Fruit fly (Drosophila melanogaster) whole organism, embryonic: ENCODE results near the gene CG3626.
A peak's percentile ranks its signal among the peaks of the same experiment; 100 is the strongest.

Source experiments
- BEAF-32 ChIP-seq: fragments of 200-800 bp; sonication (Bioruptor generic); optimal IDR thresholded peaks from 3 replicates; lab custom pipeline; 2017; ENCODE audit warnings: missing biosample characterization, missing genetic modification characterization, mild to moderate bottlenecking, moderate library complexity, missing genetic modification reagents
- Blimp-1 ChIP-seq: fragments of 200-800 bp; sonication (Bioruptor generic); optimal IDR thresholded peaks from 3 replicates; lab custom pipeline; 2018; ENCODE audit warnings: missing biosample characterization, missing genetic modification characterization, mild to moderate bottlenecking, moderate library complexity, missing genetic modification reagents
- CG1024 ChIP-seq: fragments of 200-800 bp; sonication (Bioruptor generic); IDR thresholded peaks from 2 replicates; pipeline ENCODE4 v1.3.6; 2022; ENCODE audit warnings: missing biosample characterization, missing genetic modification characterization
- CG10366 ChIP-seq: fragments of 200-800 bp; sonication (Bioruptor generic); IDR thresholded peaks from 2 replicates; pipeline ENCODE4 v1.3.6; 2022; ENCODE audit warnings: missing biosample characterization, missing genetic modification characterization
- CG10654 ChIP-seq: fragments of 200-800 bp; sonication (Bioruptor generic); optimal IDR thresholded peaks from 2 replicates; lab custom pipeline; 2016; ENCODE audit warnings: missing biosample characterization, missing genetic modification characterization
- CG11456 ChIP-seq: fragments of 200-800 bp; sonication (Bioruptor generic); IDR thresholded peaks from 3 replicates; pipeline ENCODE4 v1.3.6; 2022; ENCODE audit warnings: missing biosample characterization, missing genetic modification characterization
- CG11696 ChIP-seq: fragments of 200-800 bp; sonication (Bioruptor generic); IDR thresholded peaks from 2 replicates; pipeline ENCODE4 v1.3.6; 2022; ENCODE audit warnings: missing biosample characterization, missing genetic modification characterization
- CG12391 ChIP-seq: fragments of 200-800 bp; sonication (Bioruptor generic); optimal IDR thresholded peaks from 3 replicates; lab custom pipeline; 2018; ENCODE audit warnings: missing biosample characterization, mild to moderate bottlenecking, missing genetic modification characterization, moderate library complexity
- CG13296 ChIP-seq: fragments of 200-800 bp; sonication (Bioruptor generic); optimal IDR thresholded peaks from 3 replicates; lab custom pipeline; 2018; ENCODE audit warnings: missing biosample characterization, mild to moderate bottlenecking, missing genetic modification characterization
- CG14860 ChIP-seq: fragments of 200-800 bp; sonication (Bioruptor generic); IDR thresholded peaks from 3 replicates; pipeline ENCODE4 v1.3.6; 2022; ENCODE audit warnings: missing biosample characterization, missing genetic modification characterization; ENCODE audit not compliant: partially characterized antibody
- CG14965 ChIP-seq: fragments of 200-800 bp; sonication (Bioruptor generic); optimal IDR thresholded peaks from 2 replicates; lab custom pipeline; 2016; ENCODE audit warnings: missing biosample characterization, missing genetic modification characterization, borderline replicate concordance
- CG15269 ChIP-seq: fragments of 200-800 bp; sonication (Bioruptor generic); optimal IDR thresholded peaks from 2 replicates; lab custom pipeline; 2018; ENCODE audit warnings: missing biosample characterization, mild to moderate bottlenecking, missing genetic modification characterization, moderate library complexity
- CG17186 ChIP-seq: fragments of 200-800 bp; sonication (Bioruptor generic); optimal IDR thresholded peaks from 3 replicates; lab custom pipeline; 2017; ENCODE audit warnings: missing biosample characterization, missing genetic modification reagents, missing genetic modification characterization
- CG1792 ChIP-seq: fragments of 200-800 bp; sonication (Bioruptor generic); optimal IDR thresholded peaks from 2 replicates; lab custom pipeline; 2016; ENCODE audit warnings: missing biosample characterization, missing genetic modification characterization
- CG18599 ChIP-seq: fragments of 200-800 bp; sonication (Bioruptor generic); optimal IDR thresholded peaks from 3 replicates; lab custom pipeline; 2017; ENCODE audit warnings: missing biosample characterization, missing genetic modification characterization, mild to moderate bottlenecking, moderate library complexity, missing genetic modification reagents
- CG2202 ChIP-seq: fragments of 200-800 bp; sonication (Bioruptor generic); optimal IDR thresholded peaks from 2 replicates; lab custom pipeline; 2018; ENCODE audit warnings: missing biosample characterization, mild to moderate bottlenecking, missing genetic modification characterization
- CG32767 ChIP-seq: fragments of 200-800 bp; sonication (Bioruptor generic); IDR thresholded peaks from 2 replicates; pipeline ENCODE4 v1.3.6; 2022; ENCODE audit warnings: missing biosample characterization, missing genetic modification characterization
- CG32772 ChIP-seq: fragments of 200-800 bp; sonication (Bioruptor generic); IDR thresholded peaks from 2 replicates; pipeline ENCODE4 v1.3.6; 2022; ENCODE audit warnings: missing biosample characterization, missing genetic modification characterization
- CG34376 ChIP-seq: fragments of 200-800 bp; sonication (Bioruptor generic); optimal IDR thresholded peaks from 2 replicates; lab custom pipeline; 2018; ENCODE audit warnings: missing biosample characterization, mild to moderate bottlenecking, missing genetic modification characterization
- CG3995 ChIP-seq: fragments of 200-800 bp; sonication (Bioruptor generic); optimal IDR thresholded peaks from 3 replicates; lab custom pipeline; 2016; ENCODE audit warnings: missing biosample characterization, missing genetic modification characterization
- CG6254 ChIP-seq: fragments of 200-800 bp; sonication (Bioruptor generic); optimal IDR thresholded peaks from 3 replicates; lab custom pipeline; 2017; ENCODE audit warnings: mild to moderate bottlenecking, missing biosample characterization, missing genetic modification reagents, missing genetic modification characterization
- CG6654 ChIP-seq: fragments of 200-800 bp; sonication (Bioruptor generic); optimal IDR thresholded peaks from 2 replicates; lab custom pipeline; 2017; ENCODE audit warnings: missing biosample characterization, mild to moderate bottlenecking, missing genetic modification characterization
- CG8478 ChIP-seq: fragments of >200 bp; optimal IDR thresholded peaks from 2 replicates; lab custom pipeline; 2018
- Drgx ChIP-seq: fragments of 200-800 bp; sonication (Bioruptor generic); IDR thresholded peaks from 2 replicates; pipeline ENCODE4 v1.3.6; 2022; ENCODE audit warnings: missing biosample characterization, missing genetic modification characterization
- H15 ChIP-seq: fragments of 200-800 bp; sonication (Bioruptor generic); IDR thresholded peaks from 3 replicates; pipeline ENCODE4 v1.3.6; 2022; ENCODE audit warnings: missing biosample characterization, missing genetic modification characterization
- HLH3B ChIP-seq: fragments of 200-800 bp; sonication (Bioruptor generic); IDR thresholded peaks from 2 replicates; pipeline ENCODE4 v1.3.6; 2022; ENCODE audit warnings: missing biosample characterization, missing genetic modification characterization
- Hmr ChIP-seq: fragments of 200-800 bp; sonication (Bioruptor generic); optimal IDR thresholded peaks from 3 replicates; lab custom pipeline; 2017; ENCODE audit warnings: mild to moderate bottlenecking, missing biosample characterization, missing genetic modification reagents, missing genetic modification characterization
- Pdp1 ChIP-seq, 2 experiments: fragments of 200-800 bp; sonication (Bioruptor generic); optimal IDR thresholded peaks; 3 replicates each; lab custom pipeline; 2016; ENCODE audit warnings: missing biosample characterization in 2 of 2, missing genetic modification characterization in 2 of 2, mild to moderate bottlenecking in 1 of 2, moderate library complexity in 1 of 2
- Rfx ChIP-seq: fragments of 200-800 bp; sonication (Bioruptor generic); IDR thresholded peaks from 2 replicates; pipeline ENCODE4 v1.3.6; 2022; ENCODE audit warnings: missing biosample characterization, missing genetic modification characterization
- abd-A ChIP-seq: fragments of 200-800 bp; sonication (Bioruptor generic); optimal IDR thresholded peaks from 3 replicates; lab custom pipeline; 2019; ENCODE audit warnings: missing biosample characterization, mild to moderate bottlenecking, missing genetic modification characterization, moderate library complexity
- ash1 ChIP-seq: fragments of 200-800 bp; sonication (Bioruptor generic); optimal IDR thresholded peaks from 2 replicates; lab custom pipeline; 2018; ENCODE audit warnings: missing biosample characterization, mild to moderate bottlenecking, missing genetic modification characterization
- az2 ChIP-seq: fragments of 200-800 bp; sonication (Bioruptor generic); optimal IDR thresholded peaks from 3 replicates; lab custom pipeline; 2016; ENCODE audit warnings: missing biosample characterization, missing genetic modification characterization
- btn ChIP-seq: fragments of 200-800 bp; sonication (Bioruptor generic); optimal IDR thresholded peaks from 2 replicates; lab custom pipeline; 2016; ENCODE audit warnings: missing biosample characterization, missing genetic modification characterization
- dan ChIP-seq: fragments of 200-800 bp; sonication (Bioruptor generic); IDR thresholded peaks from 2 replicates; pipeline ENCODE4 v1.3.6; 2022; ENCODE audit warnings: missing biosample characterization, missing genetic modification characterization
- fd96Cb ChIP-seq: fragments of 200-800 bp; sonication (Bioruptor generic); optimal IDR thresholded peaks from 2 replicates; lab custom pipeline; 2018; ENCODE audit warnings: missing biosample characterization, mild to moderate bottlenecking, missing genetic modification characterization, moderate library complexity
- gem ChIP-seq: fragments of 200-800 bp; sonication (Bioruptor generic); optimal IDR thresholded peaks from 2 replicates; lab custom pipeline; 2019; ENCODE audit warnings: missing biosample characterization, mild to moderate bottlenecking, missing genetic modification characterization, moderate library complexity
- gsb-n ChIP-seq: fragments of 200-800 bp; sonication (Bioruptor generic); optimal IDR thresholded peaks from 3 replicates; lab custom pipeline; 2018; ENCODE audit warnings: missing biosample characterization, mild to moderate bottlenecking, missing genetic modification characterization
- ham ChIP-seq: fragments of 200-800 bp; sonication (Bioruptor generic); IDR thresholded peaks from 2 replicates; pipeline ENCODE4 v1.3.6; 2022; ENCODE audit warnings: missing biosample characterization, missing genetic modification characterization
- hth ChIP-seq: fragments of >200 bp; optimal IDR thresholded peaks from 2 replicates; lab custom pipeline; 2017; ENCODE audit warnings: inconsistent platforms
- ind ChIP-seq: fragments of 200-800 bp; sonication (Bioruptor generic); optimal IDR thresholded peaks from 3 replicates; lab custom pipeline; 2016; ENCODE audit warnings: missing biosample characterization, missing genetic modification characterization
- insv ChIP-seq, 2 experiments: fragments of 200-800 bp; sonication (Bioruptor generic); optimal IDR thresholded peaks; 3 replicates each; lab custom pipeline; 2016 to 2018; ENCODE audit warnings: missing biosample characterization in 2 of 2, missing genetic modification characterization in 2 of 2
- lab ChIP-seq: fragments of 200-800 bp; sonication (Bioruptor generic); optimal IDR thresholded peaks from 3 replicates; lab custom pipeline; 2017; ENCODE audit warnings: missing biosample characterization, missing genetic modification characterization, mild to moderate bottlenecking, moderate library complexity, missing genetic modification reagents
- lov ChIP-seq, 2 experiments: fragments of 200-800 bp in 1 of 2; fragments of >200 bp in 1 of 2; sonication (Bioruptor generic) in 1 of 2; IDR thresholded peaks in 1 of 2; optimal IDR thresholded peaks in 1 of 2; 2 replicates in 1 of 2; 3 replicates in 1 of 2; pipeline versions ENCODE4 v1.3.6 to Lab custom; 2017 to 2022; ENCODE audit warnings: missing biosample characterization in 1 of 2, missing genetic modification characterization in 1 of 2
- maf-S ChIP-seq: fragments of 200-800 bp; sonication (Bioruptor generic); optimal IDR thresholded peaks from 2 replicates; lab custom pipeline; 2016; ENCODE audit warnings: missing biosample characterization, missing genetic modification characterization
- mam ChIP-seq: fragments of 200-800 bp; sonication (Bioruptor generic); optimal IDR thresholded peaks from 3 replicates; lab custom pipeline; 2016; ENCODE audit warnings: missing biosample characterization, missing genetic modification characterization
- odd ChIP-seq: fragments of 200-800 bp; sonication (Bioruptor generic); optimal IDR thresholded peaks from 2 replicates; lab custom pipeline; 2017; ENCODE audit warnings: missing biosample characterization, mild to moderate bottlenecking, missing genetic modification characterization
- org-1 ChIP-seq: fragments of 200-800 bp; sonication (Bioruptor generic); optimal IDR thresholded peaks from 2 replicates; lab custom pipeline; 2017; ENCODE audit warnings: missing biosample characterization, missing genetic modification characterization
- pfk ChIP-seq: fragments of 200-800 bp; sonication (Bioruptor generic); optimal IDR thresholded peaks from 2 replicates; lab custom pipeline; 2018; ENCODE audit warnings: missing biosample characterization, mild to moderate bottlenecking, missing genetic modification characterization, moderate library complexity
- sqz ChIP-seq: fragments of 200-800 bp; sonication (Bioruptor generic); optimal IDR thresholded peaks from 3 replicates; lab custom pipeline; 2018; ENCODE audit warnings: missing biosample characterization, mild to moderate bottlenecking, missing genetic modification characterization
- twi ChIP-seq: fragments of 200-800 bp; optimal IDR thresholded peaks from 2 replicates; lab custom pipeline; 2019; ENCODE audit warnings: missing biosample characterization, mild to moderate bottlenecking, missing genetic modification characterization, moderate library complexity
- wor ChIP-seq: fragments of 200-800 bp; sonication (Bioruptor generic); IDR thresholded peaks from 2 replicates; pipeline ENCODE4 v1.3.6; 2022; ENCODE audit warnings: missing biosample characterization, missing genetic modification characterization

CG3626 gene

dm6 chrX:4329809-4330208 is 36.4 kb upstream of the CG3626 start (continued):
- TF ChIP-seq CG32767 (GFP tag; lab: Robert Waterston, UW): no peak
- TF ChIP-seq wor: no peak
- TF ChIP-seq CG10654: no peak
- no peak for TF ChIP-seq CG2202
- no peak for TF ChIP-seq odd
- no peak for TF ChIP-seq abd-A (tag; lab: Kevin White, UChicago)
- no peak for TF ChIP-seq HLH3B (GFP tag; lab: Robert Waterston, UW)
- no peak for TF ChIP-seq CG13296
- no peak for TF ChIP-seq CG6654
- no peak for TF ChIP-seq CG32772
- TF ChIP-seq Rfx (GFP tag; lab: Robert Waterston, UW): no peak
- peak; percentile 16; the same call in 1 of the 2 replicates for TF ChIP-seq Drgx
- TF ChIP-seq CG17186 (GFP tag; lab: Kevin White, UChicago): no peak
- no peak for TF ChIP-seq BEAF-32 (GFP tag; lab: Kevin White, UChicago)
- TF ChIP-seq CG15269: no peak
- no peak for TF ChIP-seq ham (GFP tag; lab: Robert Waterston, UW)
- no peak for TF ChIP-seq sqz (GFP tag; lab: Kevin White, UChicago)
- no peak for TF ChIP-seq ash1 (GFP tag; lab: Kevin White, UChicago)
- no peak for TF ChIP-seq CG11456
- TF ChIP-seq ind: peak; percentile 13
- TF ChIP-seq CG18599 (GFP tag; lab: Kevin White, UChicago): peak; percentile 39
- no peak for TF ChIP-seq fd96Cb (tag; lab: Kevin White, UChicago)
- no peak for TF ChIP-seq CG1792
- TF ChIP-seq CG14965: no peak
- no peak for TF ChIP-seq Blimp-1
- TF ChIP-seq dan: no peak
- no peak for TF ChIP-seq btn (GFP tag; lab: Kevin White, UChicago)
- peak; percentile 30 for TF ChIP-seq mam (GFP tag; lab: Kevin White, UChicago)
- no peak for TF ChIP-seq insv (GFP tag; optimal IDR thresholded peaks at IDR 0.05; lab: Kevin White, UChicago)
- no peak for TF ChIP-seq maf-S (GFP tag; lab: Kevin White, UChicago)
- no peak for TF ChIP-seq CG8478 (lab: Kevin White, UChicago)
- no peak for TF ChIP-seq CG11696 (GFP tag; lab: Robert Waterston, UW)
- no peak for TF ChIP-seq CG34376 (GFP tag; lab: Kevin White, UChicago)
- no peak for TF ChIP-seq CG1024 (GFP tag; lab: Robert Waterston, UW)
- no peak for TF ChIP-seq az2 (GFP tag; lab: Kevin White, UChicago)
- TF ChIP-seq CG6254 (GFP tag; lab: Kevin White, UChicago): no peak
- peak; percentile 56 for TF ChIP-seq lab
- peak; percentile 35 for TF ChIP-seq Hmr
- TF ChIP-seq CG14860 (GFP tag; lab: Robert Waterston, UW): no peak
- TF ChIP-seq pfk (GFP tag; lab: Kevin White, UChicago): no peak
- TF ChIP-seq H15 (GFP tag; lab: Robert Waterston, UW): no peak
- no peak for TF ChIP-seq hth
- TF ChIP-seq lov (optimal IDR thresholded peaks at IDR 0.05; lab: Kevin White, UChicago): no peak
- TF ChIP-seq lov (GFP tag; IDR thresholded peaks at IDR 0.05; lab: Robert Waterston, UW): no peak
- TF ChIP-seq CG10366 (GFP tag; lab: Robert Waterston, UW): no peak; the same call in 1 of the 2 replicates
- no peak for TF ChIP-seq twi (tag; lab: Kevin White, UChicago)
- no peak for TF ChIP-seq Pdp1 (GFP tag; optimal IDR thresholded peaks at IDR 0.05; lab: Kevin White, UChicago)
- TF ChIP-seq org-1 (GFP tag; lab: Kevin White, UChicago): no peak
- TF ChIP-seq CG3995 (GFP tag; lab: Kevin White, UChicago): no peak
- peak; percentile 17 for TF ChIP-seq gem
- no peak for TF ChIP-seq gsb-n (tag; lab: Kevin White, UChicago)
- no peak for TF ChIP-seq CG12391 (tag; lab: Kevin White, UChicago)
